Worm (Caenorhabditis elegans) whole organism, young adult: Measurements from ENCODE around the gene Y57A10B.6.

Source experiments
- B0261.1 ChIP-seq: sonication (generic microtip); optimal IDR thresholded peaks from 2 replicates; lab custom pipeline; 2016; ENCODE audit warnings: mild to moderate bottlenecking, missing genetic modification characterization, moderate library complexity, missing compliant biosample characterization
- C06A6.2 ChIP-seq: fragments of 200-800 bp; sonication (Bioruptor generic); conservative IDR thresholded peaks from 2 replicates; pipeline ENCODE4 v1.3.6; 2022; ENCODE audit warnings: missing genetic modification characterization, missing compliant biosample characterization
- F23B12.7 ChIP-seq: sonication (generic microtip); optimal IDR thresholded peaks from 2 replicates; lab custom pipeline; 2017; ENCODE audit warnings: missing genetic modification characterization, mild to moderate bottlenecking, missing compliant biosample characterization, antibody characterized with exemption, moderate library complexity; ENCODE audit not compliant: insufficient read depth
- F33H1.4 ChIP-seq: fragments of 200-800 bp; sonication (Bioruptor generic); IDR thresholded peaks from 2 replicates; pipeline ENCODE4 v1.3.6; 2022; ENCODE audit warnings: missing genetic modification reagents, missing genetic modification characterization, missing compliant biosample characterization
- F49E8.2 ChIP-seq: sonication (generic microtip); optimal IDR thresholded peaks from 3 replicates; lab custom pipeline; 2017; ENCODE audit warnings: missing genetic modification characterization, mild to moderate bottlenecking, missing compliant biosample characterization, antibody characterized with exemption, moderate library complexity; ENCODE audit not compliant: insufficient read depth
- F52B5.7 ChIP-seq: sonication (generic microtip); optimal IDR thresholded peaks from 2 replicates; lab custom pipeline; 2016; ENCODE audit warnings: mild to moderate bottlenecking, missing genetic modification characterization, missing compliant biosample characterization
- F57A8.1 ChIP-seq: fragments of 200-800 bp; sonication (Bioruptor generic); optimal IDR thresholded peaks from 2 replicates; lab custom pipeline; 2018; ENCODE audit warnings: mild to moderate bottlenecking, missing genetic modification characterization, moderate library complexity, missing compliant biosample characterization
- T26A5.8 ChIP-seq: sonication (generic microtip); optimal IDR thresholded peaks from 2 replicates; lab custom pipeline; 2016; ENCODE audit warnings: missing genetic modification characterization, missing compliant biosample characterization
- Y79H2A.3 ChIP-seq: fragments of 200-800 bp; sonication (Bioruptor generic); conservative IDR thresholded peaks from 2 replicates; pipeline ENCODE4 v1.3.6; 2022; ENCODE audit warnings: missing genetic modification reagents, missing genetic modification characterization, missing compliant biosample characterization
- Y95B8A.8 ChIP-seq: fragments of 200-800 bp; sonication (Bioruptor generic); IDR thresholded peaks from 2 replicates; pipeline ENCODE4 v1.3.6; 2022; ENCODE audit warnings: missing genetic modification reagents, missing genetic modification characterization, missing compliant biosample characterization
- akir-1 ChIP-seq: fragments of 200-800 bp; sonication (Bioruptor generic); optimal IDR thresholded peaks from 2 replicates; lab custom pipeline; 2018; ENCODE audit warnings: mild to moderate bottlenecking, missing genetic modification characterization, moderate library complexity, missing compliant biosample characterization
- atf-7 ChIP-seq: sonication (generic microtip); optimal IDR thresholded peaks from 2 replicates; lab custom pipeline; 2017; ENCODE audit warnings: mild to moderate bottlenecking, missing genetic modification characterization, missing compliant biosample characterization
- attf-5 ChIP-seq: fragments of 200-800 bp; sonication (Bioruptor generic); optimal IDR thresholded peaks from 2 replicates; lab custom pipeline; 2018; ENCODE audit warnings: mild to moderate bottlenecking, missing genetic modification characterization, missing compliant biosample characterization
- cebp-1 ChIP-seq, 2 experiments: fragments of 200-800 bp in 1 of 2; sonication (Bioruptor generic) in 1 of 2; sonication (generic microtip) in 1 of 2; IDR thresholded peaks in 1 of 2; optimal IDR thresholded peaks in 1 of 2; 2 replicates each; pipeline versions ENCODE4 v1.3.6 to Lab custom; 2017 to 2022; ENCODE audit warnings: missing compliant biosample characterization in 2 of 2, missing genetic modification characterization in 2 of 2, mild to moderate bottlenecking in 1 of 2, missing genetic modification reagents in 1 of 2, moderate library complexity in 1 of 2
- ceh-79 ChIP-seq: sonication (generic microtip); optimal IDR thresholded peaks from 2 replicates; lab custom pipeline; 2017; ENCODE audit warnings: mild to moderate bottlenecking, missing genetic modification characterization, missing compliant biosample characterization
- die-1 ChIP-seq: sonication (generic microtip); optimal IDR thresholded peaks from 2 replicates; lab custom pipeline; 2016; ENCODE audit warnings: missing genotype, mild to moderate bottlenecking, missing genetic modification characterization, missing compliant biosample characterization
- dox-1 ChIP-seq: fragments of 200-800 bp; sonication (Bioruptor generic); IDR thresholded peaks from 2 replicates; pipeline ENCODE4 v1.3.6; 2022; ENCODE audit warnings: missing genetic modification reagents, missing genetic modification characterization, missing compliant biosample characterization
- him-1 ChIP-seq: sonication (generic microtip); optimal IDR thresholded peaks from 2 replicates; lab custom pipeline; 2016; ENCODE audit warnings: missing genotype, missing genetic modification reagents, missing genetic modification characterization, missing compliant biosample characterization
- hmg-1.2 ChIP-seq: fragments of 200-800 bp; sonication (Bioruptor generic); IDR thresholded peaks from 2 replicates; pipeline ENCODE4 v1.3.6; 2022; ENCODE audit warnings: missing genetic modification reagents, missing genetic modification characterization, missing compliant biosample characterization
- let-607 ChIP-seq, 2 experiments: fragments of 200-800 bp in 1 of 2; sonication (Bioruptor generic) in 1 of 2; sonication (generic microtip) in 1 of 2; optimal IDR thresholded peaks; 2 replicates each; lab custom pipeline; 2016 to 2018; ENCODE audit warnings: mild to moderate bottlenecking in 2 of 2, missing compliant biosample characterization in 2 of 2, missing genetic modification characterization in 2 of 2, moderate library complexity in 2 of 2, missing genotype in 1 of 2
- lin-26 ChIP-seq: fragments of 200-800 bp; sonication (Bioruptor generic); IDR thresholded peaks from 2 replicates; pipeline ENCODE4 v1.3.6; 2022; ENCODE audit warnings: missing genetic modification reagents, missing genetic modification characterization, missing compliant biosample characterization
- lin-40 ChIP-seq: sonication (generic microtip); optimal IDR thresholded peaks from 2 replicates; lab custom pipeline; 2016; ENCODE audit warnings: missing genetic modification characterization, mild to moderate bottlenecking, missing compliant biosample characterization, missing genotype, missing genetic modification reagents
- lir-1 ChIP-seq: fragments of 200-800 bp; sonication (Bioruptor generic); conservative IDR thresholded peaks from 2 replicates; pipeline ENCODE4 v1.3.6; 2022; ENCODE audit warnings: missing genetic modification reagents, missing genetic modification characterization, missing compliant biosample characterization
- lsl-1 ChIP-seq: fragments of 200-800 bp; sonication (Bioruptor generic); optimal IDR thresholded peaks from 2 replicates; lab custom pipeline; 2018; ENCODE audit warnings: mild to moderate bottlenecking, missing genetic modification characterization, moderate library complexity, missing compliant biosample characterization
- madf-3 ChIP-seq: fragments of 200-800 bp; sonication (Bioruptor generic); IDR thresholded peaks from 2 replicates; pipeline ENCODE4 v1.3.6; 2022; ENCODE audit warnings: missing genetic modification reagents, missing genetic modification characterization, missing compliant biosample characterization
- nfya-1 ChIP-seq: sonication (generic microtip); optimal IDR thresholded peaks from 2 replicates; lab custom pipeline; 2017; ENCODE audit warnings: antibody characterized with exemption, missing compliant biosample characterization, missing genetic modification characterization, borderline replicate concordance; ENCODE audit not compliant: insufficient read depth
- nfyb-1 ChIP-seq: fragments of 200-800 bp; sonication (Bioruptor generic); IDR thresholded peaks from 2 replicates; pipeline ENCODE4 v1.3.6; 2022; ENCODE audit warnings: missing genetic modification reagents, missing genetic modification characterization, missing compliant biosample characterization
- nhr-80 ChIP-seq: sonication (generic microtip); optimal IDR thresholded peaks from 2 replicates; lab custom pipeline; 2016; ENCODE audit warnings: missing genetic modification characterization, missing compliant biosample characterization
- nhr-90 ChIP-seq: sonication (generic microtip); optimal IDR thresholded peaks from 2 replicates; lab custom pipeline; 2016; ENCODE audit warnings: missing genotype, mild to moderate bottlenecking, missing genetic modification characterization, missing compliant biosample characterization
- rcor-1 ChIP-seq: fragments of 200-800 bp; sonication (Bioruptor generic); IDR thresholded peaks from 2 replicates; pipeline ENCODE4 v1.3.6; 2022; ENCODE audit warnings: missing genetic modification reagents, missing genetic modification characterization, missing compliant biosample characterization
- rec-8 ChIP-seq, 2 experiments: sonication (generic microtip); optimal IDR thresholded peaks; 2 replicates each; lab custom pipeline; 2016; ENCODE audit warnings: mild to moderate bottlenecking in 2 of 2, missing genetic modification characterization in 2 of 2, missing genetic modification reagents in 2 of 2, missing genotype in 2 of 2, missing biosample characterization in 1 of 2, missing compliant biosample characterization in 1 of 2, moderate library complexity in 1 of 2
- rpc-1 ChIP-seq, 2 experiments: fragments of 150-350 bp in 1 of 2; sonication (generic microtip) in 1 of 2; optimal IDR thresholded peaks; 2 replicates each; lab custom pipeline; 2014 to 2018; ENCODE audit warnings: missing biosample characterization in 1 of 2, missing genetic modification characterization in 1 of 2, missing genetic modification reagents in 1 of 2, missing genotype in 1 of 2
- snpc-3.4 ChIP-seq: sonication (generic microtip); optimal IDR thresholded peaks from 2 replicates; lab custom pipeline; 2017; ENCODE audit warnings: missing genetic modification characterization, mild to moderate bottlenecking, missing compliant biosample characterization, antibody characterized with exemption, moderate library complexity, missing genotype, missing genetic modification reagents
- snpc-4 ChIP-seq, 5 experiments: fragments of 150-350 bp in 1 of 5; sonication (generic microtip) in 4 of 5; optimal IDR thresholded peaks; 2 replicates each; lab custom pipeline; 2014 to 2018; ENCODE audit warnings: missing genetic modification characterization in 5 of 5, missing biosample characterization in 3 of 5, antibody characterized with exemption in 2 of 5, mild to moderate bottlenecking in 2 of 5, missing compliant biosample characterization in 2 of 5, missing genotype in 2 of 5, moderate library complexity in 2 of 5, missing genetic modification reagents in 1 of 5
- tbp1 ChIP-seq: fragments of 200-800 bp; sonication (Bioruptor generic); optimal IDR thresholded peaks from 2 replicates; lab custom pipeline; 2018; ENCODE audit warnings: mild to moderate bottlenecking, missing genetic modification characterization, missing compliant biosample characterization
- unc-62 ChIP-seq: fragments of 150-350 bp; optimal IDR thresholded peaks from 2 replicates; lab custom pipeline; 2014; ENCODE audit warnings: missing biosample characterization, missing genetic modification reagents, missing genetic modification characterization
- xnd-1 ChIP-seq: sonication (generic microtip); optimal IDR thresholded peaks from 2 replicates; lab custom pipeline; 2016; ENCODE audit warnings: missing genotype, missing genetic modification reagents, missing genetic modification characterization, missing compliant biosample characterization
- zfh-2 ChIP-seq: fragments of 200-800 bp; sonication (Bioruptor generic); conservative IDR thresholded peaks from 2 replicates; pipeline ENCODE4 v1.3.6; 2022; ENCODE audit warnings: missing genetic modification reagents, missing genetic modification characterization, missing compliant biosample characterization
- ztf-18 ChIP-seq: sonication (generic microtip); optimal IDR thresholded peaks from 2 replicates; lab custom pipeline; 2016; ENCODE audit warnings: missing genotype, mild to moderate bottlenecking, missing genetic modification characterization, missing compliant biosample characterization
- ztf-22 ChIP-seq: fragments of 200-800 bp; sonication (Bioruptor generic); optimal IDR thresholded peaks from 2 replicates; lab custom pipeline; 2018; ENCODE audit warnings: mild to moderate bottlenecking, missing genetic modification characterization, moderate library complexity, missing compliant biosample characterization
- ztf-25 ChIP-seq: fragments of 200-800 bp; sonication (Bioruptor generic); IDR thresholded peaks from 2 replicates; pipeline ENCODE4 v1.3.6; 2022; ENCODE audit warnings: missing genetic modification reagents, missing genetic modification characterization, missing compliant biosample characterization

The Y57A10B.6 gene

DNA sequence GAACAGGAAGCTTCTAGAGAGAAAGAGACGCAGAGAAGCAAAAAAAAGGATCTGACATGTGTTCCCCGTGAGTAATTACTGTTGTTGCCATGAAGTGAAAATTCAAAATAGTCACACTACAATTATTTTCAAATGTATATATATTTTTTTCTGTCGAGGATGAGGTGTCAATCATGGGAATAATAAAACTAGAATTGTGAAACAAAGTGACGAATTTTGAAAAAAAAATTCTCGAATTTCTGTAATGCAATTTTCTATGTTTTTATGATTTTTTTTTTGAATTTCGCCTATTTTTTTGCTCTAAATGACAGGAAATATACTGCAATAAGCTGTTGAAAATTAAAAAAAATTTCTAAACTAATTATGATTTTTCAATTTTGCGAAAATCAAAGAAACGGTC lies 36.8 kb upstream of the Y57A10B.6 start:
- TF ChIP-seq unc-62 (GFP tag; lab: Kevin White, UChicago), result peak; percentile 92
- TF ChIP-seq ceh-79 (tag; lab: Kevin White, UChicago), result no peak
- TF ChIP-seq, all 124 proteins: peak for 1

DNA sequence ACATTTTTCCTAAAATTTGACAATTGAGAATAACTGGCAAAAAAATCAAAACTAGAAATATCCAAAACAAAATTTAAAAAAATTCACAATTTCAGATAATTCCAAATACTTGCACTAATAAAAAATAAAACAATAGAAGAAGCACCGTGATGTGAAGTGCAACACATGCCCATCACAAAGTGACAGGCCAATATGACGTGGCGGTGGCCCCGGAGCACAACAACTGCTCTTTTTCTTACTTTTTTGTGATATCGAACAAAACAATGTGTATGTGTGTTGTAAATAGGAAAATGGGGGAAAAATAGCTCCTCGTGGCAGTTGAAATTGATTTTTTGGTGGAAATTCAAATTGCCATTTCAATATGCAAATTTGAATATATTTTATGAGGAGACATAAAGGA lies 36.1 kb upstream of the Y57A10B.6 start:
- TF ChIP-seq snpc-4 (GFP tag; optimal IDR thresholded peaks at IDR 0.05; lab: Kevin White, UChicago) (no peak), snpc-4 (tag; optimal IDR thresholded peaks at IDR 0.05; lab: Kevin White, UChicago) (peak in 1 of 4 experiments; percentile 50), attf-5 (GFP tag; lab: Kevin White, UChicago) (peak; percentile 7), unc-62 (GFP tag; lab: Kevin White, UChicago) (peak; percentile 91), xnd-1 (tag; lab: Kevin White, UChicago) (no peak), madf-3 (GFP tag; lab: Robert Waterston, UW) (no peak), ztf-22 (GFP tag; lab: Kevin White, UChicago) (peak; percentile 8), zfh-2 (no peak), cebp-1 (GFP tag; IDR thresholded peaks at IDR 0.05; lab: Robert Waterston, UW) (no peak), cebp-1 (tag; optimal IDR thresholded peaks at IDR 0.05; lab: Kevin White, UChicago) (peak; percentile 23), rec-8 (tag; optimal IDR thresholded peaks at IDR 0.05; lab: Kevin White, UChicago) (no peak), F57A8.1 (GFP tag; lab: Kevin White, UChicago) (no peak), dox-1 (peak; percentile 45; the same call in 1 of the 2 replicates), lin-40 (tag; lab: Kevin White, UChicago) (no peak), nhr-80 (tag; lab: Kevin White, UChicago) (peak; percentile 88), nfya-1 (tag; lab: Kevin White, UChicago) (no peak), lir-1 (0 out of 2 replicates have a peak, but pooled peaks have one; percentile 46), let-607 (tag; optimal IDR thresholded peaks at IDR 0.05; lab: Kevin White, UChicago) (peak; percentile 88 to 95)

DNA sequence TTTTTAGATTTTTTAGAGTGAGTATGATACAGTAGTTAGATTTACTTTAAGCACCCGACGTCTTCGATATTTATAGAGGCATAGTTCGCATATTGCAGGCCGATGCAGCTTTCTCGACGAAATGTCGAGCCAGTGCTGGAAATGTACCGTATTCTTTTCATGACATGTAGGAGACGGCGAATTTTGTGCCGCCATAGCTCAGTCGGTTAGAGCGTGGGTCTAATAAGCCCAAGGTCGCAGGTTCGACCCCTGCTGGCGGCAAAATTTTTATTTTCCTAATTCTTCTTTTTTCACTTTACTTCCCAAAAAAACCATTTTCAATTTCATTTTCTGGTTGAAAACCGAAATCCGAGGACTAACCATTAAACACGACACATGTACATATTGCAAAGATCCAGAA lies 27.6 kb upstream of the Y57A10B.6 start:
- no peak for TF ChIP-seq T26A5.8 (tag; lab: Kevin White, UChicago)
- TF ChIP-seq snpc-3.4 (tag; lab: Kevin White, UChicago), result no peak
- peak; percentile 48 for TF ChIP-seq him-1 (tag; lab: Kevin White, UChicago)
- no peak for TF ChIP-seq atf-7
- no peak for TF ChIP-seq ztf-18 (tag; lab: Kevin White, UChicago)
- peak; percentile 14; the same call in 1 of the 2 replicates for TF ChIP-seq ztf-25 (GFP tag; lab: Robert Waterston, UW)
- peak; percentile 52 for TF ChIP-seq rpc-1 (optimal IDR thresholded peaks at IDR 0.05; lab: Kevin White, UChicago)
- peak; percentile 75 for TF ChIP-seq rpc-1 (tag; optimal IDR thresholded peaks at IDR 0.05; lab: Kevin White, UChicago)
- TF ChIP-seq C06A6.2 (GFP tag; lab: Robert Waterston, UW), result no peak
- peak; percentile 42; the same call in 1 of the 2 replicates for TF ChIP-seq hmg-1.2
- 0 out of 2 replicates have a peak, but pooled peaks have one; percentile 33 for TF ChIP-seq F33H1.4 (GFP tag; lab: Robert Waterston, UW)
- peak; percentile 15 for TF ChIP-seq lsl-1 (GFP tag; lab: Kevin White, UChicago)
- TF ChIP-seq F52B5.7, result no peak
- TF ChIP-seq snpc-4 (GFP tag; optimal IDR thresholded peaks at IDR 0.05; lab: Kevin White, UChicago), result no peak
- TF ChIP-seq snpc-4 (tag; optimal IDR thresholded peaks at IDR 0.05; lab: Kevin White, UChicago), result peak in 1 of 4 experiments; percentile 33
- peak; percentile 89 for TF ChIP-seq tbp1 (GFP tag; lab: Kevin White, UChicago)
- peak; percentile 56 for TF ChIP-seq F23B12.7 (tag; lab: Kevin White, UChicago)
- peak; percentile 72; the same call in 1 of the 2 replicates for TF ChIP-seq nfyb-1 (GFP tag; lab: Robert Waterston, UW)
- TF ChIP-seq nhr-90 (tag; lab: Kevin White, UChicago), result peak; percentile 30
- peak; percentile 19 for TF ChIP-seq F49E8.2 (tag; lab: Kevin White, UChicago)
- 0 out of 2 replicates have a peak, but pooled peaks have one; percentile 30 for TF ChIP-seq rcor-1 (GFP tag; lab: Robert Waterston, UW)
- TF ChIP-seq akir-1, result no peak
- TF ChIP-seq die-1 (tag; lab: Kevin White, UChicago), result peak; percentile 71
- TF ChIP-seq Y79H2A.3 (GFP tag; lab: Robert Waterston, UW), result no peak
- TF ChIP-seq cebp-1 (GFP tag; IDR thresholded peaks at IDR 0.05; lab: Robert Waterston, UW), result no peak
- TF ChIP-seq cebp-1 (tag; optimal IDR thresholded peaks at IDR 0.05; lab: Kevin White, UChicago), result peak; percentile 17
- TF ChIP-seq B0261.1, result peak; percentile 70
- TF ChIP-seq Y95B8A.8 (GFP tag; lab: Robert Waterston, UW), result 0 out of 2 replicates have a peak, but pooled peaks have one; percentile 17
- TF ChIP-seq lin-26 (GFP tag; lab: Robert Waterston, UW), result peak; percentile 58; the same call in 1 of the 2 replicates
- peak; percentile 38; the same call in 1 of the 2 replicates for TF ChIP-seq dox-1
